Worm (Caenorhabditis elegans): ENCODE measurements around the gene F46H5.11.

The F46H5.11 gene

DNA sequence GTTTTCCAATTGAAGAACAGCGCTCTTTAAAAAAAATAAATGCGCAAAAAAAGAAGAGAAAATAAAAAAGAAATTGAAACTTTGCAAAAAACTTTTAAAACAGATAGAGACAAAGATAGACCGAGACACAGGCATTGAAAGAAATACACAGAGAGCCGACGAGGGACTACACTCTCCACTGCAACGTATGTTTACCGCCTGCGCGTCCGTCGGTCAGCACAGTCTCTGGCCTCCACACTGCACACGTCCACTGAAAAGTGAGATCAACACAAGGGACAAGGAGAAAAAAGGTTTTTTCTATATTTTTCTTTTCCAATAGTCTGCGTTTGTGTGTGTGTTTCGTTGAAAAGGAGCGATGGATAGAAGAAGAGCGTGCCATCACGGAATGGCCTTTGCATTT, 34.6 kb upstream of the F46H5.11 start (continued):
- TF ChIP-seq mxl-1 (tag; optimal IDR thresholded peaks at IDR 0.05): no peak
- TF ChIP-seq snpc-3.4 (tag; optimal IDR thresholded peaks at IDR 0.05): no peak
- TF ChIP-seq F33H1.4 (GFP tag; IDR thresholded peaks at IDR 0.05): no peak
- TF ChIP-seq snpc-1.3 (tag; optimal IDR thresholded peaks at IDR 0.05; ENCODE audit: insufficient read depth): no peak
- no peak for TF ChIP-seq nhr-120 (GFP tag; IDR thresholded peaks at IDR 0.05)
- TF ChIP-seq Y67H2A.10 (GFP tag; conservative IDR thresholded peaks at IDR 0.05): 0 out of 2 replicates have a peak, but pooled peaks have one; percentile 31
- TF ChIP-seq somi-1 (GFP tag; optimal IDR thresholded peaks at IDR 0.05): peak; percentile 5
- TF ChIP-seq T26A5.8 (tag; optimal IDR thresholded peaks at IDR 0.05): no peak
- peak in 1 of 3 experiments; percentile 47 for TF ChIP-seq lin-35 (GFP tag; optimal IDR thresholded peaks at IDR 0.05)
- no peak for TF ChIP-seq pha-4 (tag; optimal IDR thresholded peaks at IDR 0.05)
- no peak for TF ChIP-seq C06A6.2 (GFP tag; conservative IDR thresholded peaks at IDR 0.05)
- no peak for TF ChIP-seq cebp-1 (GFP tag; IDR thresholded peaks at IDR 0.05)
- TF ChIP-seq cebp-1 (tag; optimal IDR thresholded peaks at IDR 0.05): peak; percentile 47
- no peak for TF ChIP-seq egrh-3 (GFP tag; IDR thresholded peaks at IDR 0.05)
- peak; percentile 11 for TF ChIP-seq gei-17 (GFP tag; optimal IDR thresholded peaks at IDR 0.05)
- TF ChIP-seq nhr-90 (tag; optimal IDR thresholded peaks at IDR 0.05): no peak
- TF ChIP-seq dox-1 (GFP tag; IDR thresholded peaks at IDR 0.05): peak; percentile 48; the same call in 1 of the 2 replicates

DNA sequence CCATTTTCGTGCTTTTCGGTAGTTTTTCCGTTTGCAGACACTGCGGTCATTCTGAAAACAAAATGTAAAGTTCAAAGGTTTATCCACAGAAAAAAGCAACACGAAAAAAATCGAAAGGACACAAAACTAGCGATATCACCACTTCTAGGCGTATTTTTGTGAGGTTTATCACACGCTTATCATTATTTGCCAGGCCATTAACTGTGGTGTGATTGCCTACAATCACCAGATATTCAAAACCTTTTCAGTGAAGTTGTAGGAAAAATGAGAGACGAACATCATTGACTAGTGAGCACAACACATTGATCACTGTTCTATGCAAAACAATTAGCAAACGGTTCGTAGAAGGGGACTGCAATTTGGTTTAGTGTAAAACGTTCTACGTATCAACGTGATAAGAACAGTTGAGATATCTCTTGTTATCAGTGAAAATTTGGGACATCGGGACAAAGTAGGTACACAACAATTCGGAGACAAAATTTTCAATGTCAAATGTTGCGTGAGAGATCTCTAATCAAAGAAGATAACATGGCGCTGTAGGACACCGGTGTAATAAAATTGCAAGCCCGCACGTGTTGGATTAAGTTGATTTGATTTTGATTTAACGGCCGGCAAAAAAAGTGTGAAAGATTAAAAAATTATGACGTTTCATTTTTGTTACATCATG, 33.8 kb upstream of the F46H5.11 start, which contains the start of gene sur-5:
TSS of gene sur-5 (minus strand) at position 51 of the 667 bp plus-strand sequence.
- no peak for TF ChIP-seq die-1 (tag; optimal IDR thresholded peaks at IDR 0.05)
- TF ChIP-seq lin-40 (tag; optimal IDR thresholded peaks at IDR 0.05): peak; percentile 19
- no peak for TF ChIP-seq gei-17 (GFP tag; optimal IDR thresholded peaks at IDR 0.05)
- TF ChIP-seq nhr-90 (tag; optimal IDR thresholded peaks at IDR 0.05): peak; percentile 4
- peak; percentile 13 for TF ChIP-seq atf-7 (tag; optimal IDR thresholded peaks at IDR 0.05)
- no peak for TF ChIP-seq ets-4 (GFP tag; optimal IDR thresholded peaks at IDR 0.05)
- peak; percentile 84 for TF ChIP-seq nhr-80 (tag; optimal IDR thresholded peaks at IDR 0.05)
- TF ChIP-seq nfya-2 (GFP tag; IDR thresholded peaks at IDR 0.05): no peak

DNA sequence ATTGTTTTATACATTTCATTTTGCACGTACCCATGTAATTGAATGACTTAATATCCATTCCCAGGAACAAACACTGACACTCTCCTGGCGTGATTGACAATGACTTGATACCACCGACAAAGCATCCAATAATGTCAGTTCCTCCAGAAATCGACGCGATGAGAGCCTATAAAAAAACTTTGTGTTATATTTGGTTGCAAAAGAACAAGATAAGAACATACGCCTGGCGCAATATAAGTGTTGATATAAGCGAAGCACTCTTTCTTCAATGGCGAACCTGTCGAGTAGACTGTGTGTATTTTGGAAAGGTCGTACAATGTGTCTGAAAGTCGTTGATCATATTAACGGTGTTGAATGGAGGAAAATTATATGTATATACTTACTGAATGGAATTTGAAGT, 31.2 kb upstream of the F46H5.11 start:
- no peak for TF ChIP-seq lir-1 (GFP tag; conservative IDR thresholded peaks at IDR 0.05)
- TF ChIP-seq Y53G8AR.9 (GFP tag; conservative IDR thresholded peaks at IDR 0.05): no peak
- no peak for TF ChIP-seq ceh-91 (GFP tag; IDR thresholded peaks at IDR 0.05)
- no peak for TF ChIP-seq snpc-1.3 (tag; optimal IDR thresholded peaks at IDR 0.05; ENCODE audit: insufficient read depth)
- TF ChIP-seq ztf-6 (GFP tag; IDR thresholded peaks at IDR 0.05): no peak
- peak; percentile 59 for TF ChIP-seq nhr-80 (tag; optimal IDR thresholded peaks at IDR 0.05)
- no peak for TF ChIP-seq C06A6.2 (GFP tag; conservative IDR thresholded peaks at IDR 0.05)
- TF ChIP-seq mel-28 (tag; optimal IDR thresholded peaks at IDR 0.05; ENCODE audit: borderline replicate concordance): no peak

DNA sequence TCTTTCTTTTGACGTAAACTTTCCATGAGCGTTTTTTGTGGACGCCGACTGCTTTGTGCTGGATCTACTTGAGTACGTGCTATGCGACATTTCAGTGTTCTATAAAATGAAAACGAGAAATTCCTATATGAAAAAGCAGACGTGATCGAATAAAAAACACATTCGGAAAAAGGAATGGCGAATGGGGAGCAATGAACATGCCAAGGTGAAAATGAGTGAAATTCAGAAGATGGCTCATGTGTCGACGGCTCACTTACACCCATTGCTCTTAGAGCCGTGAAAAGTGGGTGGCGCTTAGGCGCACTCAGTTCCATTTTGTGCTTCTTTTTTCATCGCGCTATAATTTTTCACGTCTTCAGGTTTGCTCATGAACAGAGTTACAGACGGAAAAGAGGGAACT, 26.8 kb upstream of the F46H5.11 start, which contains the start of gene K03A1.4:
TSS of gene K03A1.4 (minus strand) at position 101 of the 400 bp plus-strand sequence.
- TF ChIP-seq ztf-6 (GFP tag; IDR thresholded peaks at IDR 0.05) (no peak), lsl-1 (GFP tag; optimal IDR thresholded peaks at IDR 0.05) (no peak), tlf-1 (GFP tag; optimal IDR thresholded peaks at IDR 0.05) (no peak), ceh-91 (GFP tag; IDR thresholded peaks at IDR 0.05) (no peak), F52B5.7 (tag; optimal IDR thresholded peaks at IDR 0.05) (no peak), bed-1 (GFP tag; IDR thresholded peaks at IDR 0.05) (no peak), mcd-1 (GFP tag; IDR thresholded peaks at IDR 0.05) (no peak), fkh-3 (tag; optimal IDR thresholded peaks at IDR 0.05) (no peak), sea-2 (GFP tag; IDR thresholded peaks at IDR 0.05) (no peak), cebp-2 (GFP tag; IDR thresholded peaks at IDR 0.05) (no peak), hrde-1 (tag; optimal IDR thresholded peaks at IDR 0.05; ENCODE audit: borderline replicate concordance) (no peak), hmg-20 (GFP tag; IDR thresholded peaks at IDR 0.05) (no peak), rpc-1 (optimal IDR thresholded peaks at IDR 0.05) (no peak), rpc-1 (tag; optimal IDR thresholded peaks at IDR 0.05) (no peak)
